Worm (Caenorhabditis elegans): ENCODE data around the gene miro-1.

Gene miro-1

DNA sequence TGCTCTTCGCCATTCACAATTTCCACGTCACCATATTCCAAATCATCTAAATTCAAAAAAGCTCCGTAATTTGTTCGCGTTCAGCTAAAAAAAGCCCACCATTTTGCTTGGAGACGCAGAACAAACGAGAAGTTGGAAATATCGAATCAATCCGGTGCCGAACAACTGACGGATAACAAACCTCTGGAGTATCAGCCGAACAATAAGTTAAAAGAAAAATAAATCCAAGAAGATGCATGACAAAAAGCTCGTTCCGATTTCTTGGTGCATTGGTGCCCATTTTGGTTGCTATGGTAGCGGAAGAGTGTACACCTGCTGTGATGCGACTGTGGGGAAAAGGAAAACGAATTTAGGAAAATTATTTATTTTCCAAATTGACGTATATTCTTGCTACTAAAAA lies 31.9 kb upstream of the miro-1 start, which contains the start of gene tctn-1 (continued):
- TF ChIP-seq ZK185.1 (tag; optimal IDR thresholded peaks at IDR 0.05; ENCODE audit: poor library complexity, severe bottlenecking) (no peak), B0035.1 (tag; optimal IDR thresholded peaks at IDR 0.05) (no peak), rcor-1 (GFP tag; IDR thresholded peaks at IDR 0.05) (no peak), let-607 (tag; optimal IDR thresholded peaks at IDR 0.05) (no peak), T26A5.8 (tag; optimal IDR thresholded peaks at IDR 0.05) (no peak), ets-4 (GFP tag; optimal IDR thresholded peaks at IDR 0.05) (no peak), ztf-26 (tag; optimal IDR thresholded peaks at IDR 0.05) (no peak), hlh-26 (GFP tag; conservative IDR thresholded peaks at IDR 0.05) (no peak), aptf-2 (GFP tag; conservative IDR thresholded peaks at IDR 0.05) (no peak), nfya-1 (tag; optimal IDR thresholded peaks at IDR 0.05; ENCODE audit: borderline replicate concordance, insufficient read depth) (no peak), ceh-100 (GFP tag; IDR thresholded peaks at IDR 0.05) (no peak), akir-1 (GFP tag; optimal IDR thresholded peaks at IDR 0.05) (no peak), ztf-3 (GFP tag; optimal IDR thresholded peaks at IDR 0.05) (no peak), nhr-90 (tag; optimal IDR thresholded peaks at IDR 0.05) (no peak), ztf-22 (GFP tag; optimal IDR thresholded peaks at IDR 0.05) (no peak), lin-26 (GFP tag; IDR thresholded peaks at IDR 0.05) (0 out of 2 replicates have a peak, but pooled peaks have one; percentile 24), C17E4.6 (GFP tag; IDR thresholded peaks at IDR 0.05) (no peak), F10E7.11 (tag; optimal IDR thresholded peaks at IDR 0.05) (peak; percentile 11)

DNA sequence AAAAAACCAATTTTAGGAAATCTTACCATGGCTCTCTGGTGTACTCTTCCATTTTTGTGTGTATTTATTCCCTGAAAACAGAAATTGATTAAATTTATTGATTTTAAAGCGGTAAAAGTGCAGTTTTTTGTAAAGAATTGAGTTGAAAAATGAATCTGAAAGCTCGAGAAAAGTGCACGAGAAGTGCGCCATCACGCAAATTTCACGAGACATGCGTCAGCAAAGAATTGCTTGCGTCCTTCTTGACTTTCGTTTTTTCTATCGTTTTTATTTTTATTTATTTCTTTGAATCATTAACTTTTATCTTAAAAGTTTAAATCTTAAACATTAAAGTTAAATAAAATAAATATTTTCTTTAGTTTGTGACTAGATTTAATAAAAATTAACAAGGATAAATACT lies 29.8 kb upstream of the miro-1 start, which contains the start of gene timm-17B.1:
Gene timm-17B.1 (minus strand): TSS at position 71 of the 400 bp plus-strand sequence.
- TF ChIP-seq Y53G8AR.9 (GFP tag; conservative IDR thresholded peaks at IDR 0.05) (0 out of 2 replicates have a peak, but pooled peaks have one; percentile 62), cebp-1 (GFP tag; IDR thresholded peaks at IDR 0.05) (no peak), cebp-1 (tag; optimal IDR thresholded peaks at IDR 0.05) (peak; percentile 62), bed-1 (GFP tag; IDR thresholded peaks at IDR 0.05) (no peak), B0336.3 (GFP tag; IDR thresholded peaks at IDR 0.05) (0 out of 2 replicates have a peak, but pooled peaks have one; percentile 50), let-526 (GFP tag; IDR thresholded peaks at IDR 0.05) (no peak), F33H1.4 (GFP tag; IDR thresholded peaks at IDR 0.05) (peak; percentile 62), egl-18 (GFP tag; IDR thresholded peaks at IDR 0.05) (no peak), ztf-28 (GFP tag; IDR thresholded peaks at IDR 0.05) (no peak), snpc-4 (GFP tag; optimal IDR thresholded peaks at IDR 0.05) (peak; percentile 12), snpc-4 (tag; optimal IDR thresholded peaks at IDR 0.05) (peak; percentile 34 to 64 (median 54)), rpc-1 (optimal IDR thresholded peaks at IDR 0.05) (no peak), rpc-1 (tag; optimal IDR thresholded peaks at IDR 0.05) (no peak), lin-54 (GFP tag; optimal IDR thresholded peaks at IDR 0.05) (peak; percentile 67), zim-3 (tag; optimal IDR thresholded peaks at IDR 0.05) (no peak), nfyb-1 (GFP tag; IDR thresholded peaks at IDR 0.05) (0 out of 2 replicates have a peak, but pooled peaks have one; percentile 68), D2030.7 (GFP tag; IDR thresholded peaks at IDR 0.05) (no peak), ama-1 (optimal IDR thresholded peaks at IDR 0.05) (no peak), ama-1 (GFP tag; optimal IDR thresholded peaks at IDR 0.05) (no peak), egrh-3 (GFP tag; IDR thresholded peaks at IDR 0.05) (no peak), T26A5.8 (tag; optimal IDR thresholded peaks at IDR 0.05) (no peak), Y56A3A.18 (GFP tag; IDR thresholded peaks at IDR 0.05) (peak; percentile 29; the same call in 1 of the 2 replicates), ztf-18 (tag; optimal IDR thresholded peaks at IDR 0.05) (peak; percentile 97), dox-1 (GFP tag; IDR thresholded peaks at IDR 0.05) (peak; percentile 68), xnd-1 (tag; optimal IDR thresholded peaks at IDR 0.05) (peak; percentile 51), aptf-2 (GFP tag; conservative IDR thresholded peaks at IDR 0.05) (no peak), attf-6 (GFP tag; IDR thresholded peaks at IDR 0.05) (no peak), mcd-1 (GFP tag; IDR thresholded peaks at IDR 0.05) (peak; percentile 88), snpc-3.4 (tag; optimal IDR thresholded peaks at IDR 0.05) (peak; percentile 19), ceh-40 (GFP tag; IDR thresholded peaks at IDR 0.05) (no peak), hmg-1.2 (GFP tag; IDR thresholded peaks at IDR 0.05) (peak; percentile 41), ztf-3 (GFP tag; optimal IDR thresholded peaks at IDR 0.05) (no peak), fkh-3 (tag; optimal IDR thresholded peaks at IDR 0.05) (no peak), hrde-1 (tag; optimal IDR thresholded peaks at IDR 0.05; ENCODE audit: borderline replicate concordance) (no peak)

Measured in whole organism, young adult.